Fruit fly (Drosophila melanogaster) whole organism, embryonic: ENCODE data around the gene CG10348.
A peak's percentile ranks its signal among the peaks of the same experiment; 100 is the strongest.

Experiments used
- Aef1 ChIP-seq: fragments of 200-800 bp; sonication (Bioruptor generic); IDR thresholded peaks from 3 replicates; pipeline ENCODE4 v1.3.6; 2022; ENCODE audit warnings: missing biosample characterization, missing genetic modification characterization
- Antp ChIP-seq: fragments of 200-800 bp; sonication (Bioruptor generic); optimal IDR thresholded peaks from 3 replicates; lab custom pipeline; 2016; ENCODE audit warnings: missing biosample characterization, missing genetic modification characterization
- Bgb ChIP-seq: fragments of 200-800 bp; sonication (Bioruptor generic); IDR thresholded peaks from 2 replicates; pipeline ENCODE4 v1.3.6; 2022; ENCODE audit warnings: missing biosample characterization, missing genetic modification characterization; ENCODE audit not compliant: partially characterized antibody
- CG10274 ChIP-seq: fragments of 200-800 bp; sonication (Bioruptor generic); optimal IDR thresholded peaks from 3 replicates; lab custom pipeline; 2017; ENCODE audit warnings: missing biosample characterization, mild to moderate bottlenecking, missing genetic modification characterization
- CG10462 ChIP-seq: fragments of 200-800 bp; sonication (Bioruptor generic); optimal IDR thresholded peaks from 2 replicates; lab custom pipeline; 2016; ENCODE audit warnings: missing biosample characterization, missing genetic modification characterization
- CG11093 ChIP-seq: fragments of 200-800 bp; sonication (Bioruptor generic); IDR thresholded peaks from 3 replicates; pipeline ENCODE4 v1.3.6; 2022; ENCODE audit warnings: missing biosample characterization, missing genetic modification characterization
- CG15073 ChIP-seq: fragments of 200-800 bp; sonication (Bioruptor generic); optimal IDR thresholded peaks from 2 replicates; lab custom pipeline; 2016; ENCODE audit warnings: missing biosample characterization, missing genetic modification characterization
- CG15269 ChIP-seq: fragments of 200-800 bp; sonication (Bioruptor generic); optimal IDR thresholded peaks from 2 replicates; lab custom pipeline; 2018; ENCODE audit warnings: missing biosample characterization, mild to moderate bottlenecking, missing genetic modification characterization, moderate library complexity
- CG1603 ChIP-seq: fragments of 200-800 bp; sonication (Bioruptor generic); optimal IDR thresholded peaks from 2 replicates; lab custom pipeline; 2019; ENCODE audit warnings: missing biosample characterization, mild to moderate bottlenecking, missing genetic modification characterization, moderate library complexity
- CG17612 ChIP-seq: fragments of 200-800 bp; sonication (Bioruptor generic); IDR thresholded peaks from 2 replicates; pipeline ENCODE4 v1.3.6; 2022; ENCODE audit warnings: missing biosample characterization, missing genetic modification characterization
- CG17912 ChIP-seq: fragments of 200-800 bp; sonication (Bioruptor generic); optimal IDR thresholded peaks from 2 replicates; lab custom pipeline; 2018; ENCODE audit warnings: missing biosample characterization, mild to moderate bottlenecking, missing genetic modification characterization
- CG18599 ChIP-seq: fragments of 200-800 bp; sonication (Bioruptor generic); optimal IDR thresholded peaks from 3 replicates; lab custom pipeline; 2017; ENCODE audit warnings: missing biosample characterization, missing genetic modification characterization, mild to moderate bottlenecking, moderate library complexity, missing genetic modification reagents
- CG2116 ChIP-seq: fragments of 200-800 bp; sonication (Bioruptor generic); optimal IDR thresholded peaks from 3 replicates; lab custom pipeline; 2018; ENCODE audit warnings: missing biosample characterization, mild to moderate bottlenecking, missing genetic modification characterization
- CG2678 ChIP-seq: fragments of 200-800 bp; sonication (Bioruptor generic); optimal IDR thresholded peaks from 3 replicates; lab custom pipeline; 2019; ENCODE audit warnings: missing biosample characterization, mild to moderate bottlenecking, missing genetic modification characterization, moderate library complexity
- CG2712 ChIP-seq: fragments of 200-800 bp; optimal IDR thresholded peaks from 3 replicates; lab custom pipeline; 2019; ENCODE audit warnings: missing biosample characterization, mild to moderate bottlenecking, missing genetic modification characterization, moderate library complexity
- CG2889 ChIP-seq: fragments of 200-800 bp; sonication (Bioruptor generic); IDR thresholded peaks from 3 replicates; pipeline ENCODE4 v1.3.6; 2022; ENCODE audit warnings: missing biosample characterization, missing genetic modification characterization
- CG30431 ChIP-seq: fragments of 200-800 bp; sonication (Bioruptor generic); optimal IDR thresholded peaks from 2 replicates; lab custom pipeline; 2017; ENCODE audit warnings: missing biosample characterization, missing genetic modification characterization
- CG43689 ChIP-seq: fragments of 200-800 bp; sonication (Bioruptor generic); IDR thresholded peaks from 2 replicates; pipeline ENCODE4 v1.3.6; 2022; ENCODE audit warnings: missing biosample characterization, missing genetic modification characterization
- CG5180 ChIP-seq: fragments of 200-800 bp; sonication (Bioruptor generic); optimal IDR thresholded peaks from 3 replicates; lab custom pipeline; 2017; ENCODE audit warnings: missing biosample characterization, missing genetic modification characterization, mild to moderate bottlenecking, moderate library complexity, missing genetic modification reagents
- CG8765 ChIP-seq: fragments of 200-800 bp; sonication (Bioruptor generic); IDR thresholded peaks from 2 replicates; pipeline ENCODE4 v1.3.6; 2022; ENCODE audit warnings: missing biosample characterization, missing genetic modification characterization
- CG8924 ChIP-seq: fragments of 200-800 bp; optimal IDR thresholded peaks from 3 replicates; lab custom pipeline; 2019; ENCODE audit warnings: missing biosample characterization, mild to moderate bottlenecking, missing genetic modification characterization, moderate library complexity
- D19B ChIP-seq: fragments of 200-800 bp; sonication (Bioruptor generic); optimal IDR thresholded peaks from 2 replicates; lab custom pipeline; 2017; ENCODE audit warnings: missing biosample characterization, mild to moderate bottlenecking, missing genetic modification characterization
- Doc2 ChIP-seq: fragments of 200-800 bp; sonication (Bioruptor generic); IDR thresholded peaks from 2 replicates; pipeline ENCODE4 v1.3.6; 2022; ENCODE audit warnings: missing biosample characterization, missing genetic modification characterization
- HHEX ChIP-seq: fragments of 200-800 bp; sonication (Bioruptor generic); optimal IDR thresholded peaks from 3 replicates; lab custom pipeline; 2017; ENCODE audit warnings: missing biosample characterization, mild to moderate bottlenecking, missing genetic modification characterization, missing genetic modification reagents
- HLHmδ ChIP-seq: fragments of 200-800 bp; sonication (Bioruptor generic); optimal IDR thresholded peaks from 2 replicates; lab custom pipeline; 2018; ENCODE audit warnings: missing biosample characterization, mild to moderate bottlenecking, missing genetic modification characterization, moderate library complexity
- Hr3 ChIP-seq: fragments of 200-800 bp; sonication (Bioruptor generic); optimal IDR thresholded peaks from 3 replicates; lab custom pipeline; 2016; ENCODE audit warnings: missing biosample characterization, missing genetic modification characterization
- Med ChIP-seq: fragments of 200-800 bp; sonication (Bioruptor generic); peaks from one replicate; lab custom pipeline; 2016; ENCODE audit warnings: missing biosample characterization, missing genetic modification characterization, mild to moderate bottlenecking, inconsistent platforms, moderate library complexity
- Mes4 ChIP-seq: fragments of 200-800 bp; sonication (Bioruptor generic); optimal IDR thresholded peaks from 2 replicates; lab custom pipeline; 2016; ENCODE audit warnings: missing biosample characterization, missing genetic modification characterization
- Mrtf ChIP-seq: fragments of 200-800 bp; sonication (Bioruptor generic); IDR thresholded peaks from 3 replicates; pipeline ENCODE4 v1.3.6; 2022; ENCODE audit warnings: missing biosample characterization, missing genetic modification characterization
- NfI ChIP-seq: fragments of 200-800 bp; sonication (Bioruptor generic); optimal IDR thresholded peaks from 3 replicates; lab custom pipeline; 2018; ENCODE audit warnings: missing biosample characterization, mild to moderate bottlenecking, missing genetic modification characterization, moderate library complexity
- Oli ChIP-seq: fragments of 200-800 bp; sonication (Bioruptor generic); optimal IDR thresholded peaks from 2 replicates; lab custom pipeline; 2018; ENCODE audit warnings: missing biosample characterization, mild to moderate bottlenecking, missing genetic modification characterization, moderate library complexity
- PHDP ChIP-seq: fragments of 200-800 bp; sonication (Bioruptor generic); optimal IDR thresholded peaks from 3 replicates; lab custom pipeline; 2018; ENCODE audit warnings: missing biosample characterization, mild to moderate bottlenecking, missing genetic modification characterization, moderate library complexity
- Ptx1 ChIP-seq: fragments of 200-800 bp; sonication (Bioruptor generic); IDR thresholded peaks from 2 replicates; pipeline ENCODE4 v1.3.6; 2022; ENCODE audit warnings: missing biosample characterization, missing genetic modification characterization
- Sin3A ChIP-seq: fragments of >200 bp; optimal IDR thresholded peaks from 2 replicates; lab custom pipeline; 2018
- Usf ChIP-seq: fragments of 200-800 bp; sonication (Bioruptor generic); optimal IDR thresholded peaks from 2 replicates; lab custom pipeline; 2017; ENCODE audit warnings: missing genotype, missing biosample characterization, missing genetic modification characterization
- ase ChIP-seq: fragments of 200-800 bp; sonication (Bioruptor generic); IDR thresholded peaks from 3 replicates; pipeline ENCODE4 v1.3.6; 2022; ENCODE audit warnings: missing biosample characterization, missing genetic modification characterization
- btn ChIP-seq: fragments of 200-800 bp; sonication (Bioruptor generic); optimal IDR thresholded peaks from 2 replicates; lab custom pipeline; 2016; ENCODE audit warnings: missing biosample characterization, missing genetic modification characterization
- crol ChIP-seq: fragments of 200-800 bp; sonication (Bioruptor generic); IDR thresholded peaks from 2 replicates; pipeline ENCODE4 v1.3.6; 2022; ENCODE audit warnings: missing biosample characterization, missing genetic modification characterization
- dan ChIP-seq: fragments of 200-800 bp; sonication (Bioruptor generic); IDR thresholded peaks from 2 replicates; pipeline ENCODE4 v1.3.6; 2022; ENCODE audit warnings: missing biosample characterization, missing genetic modification characterization
- eyg ChIP-seq: fragments of 200-800 bp; sonication (Bioruptor generic); optimal IDR thresholded peaks from 3 replicates; lab custom pipeline; 2016; ENCODE audit warnings: missing biosample characterization, missing genetic modification characterization
- gfzf ChIP-seq: fragments of 200-800 bp; sonication (Bioruptor generic); optimal IDR thresholded peaks from 2 replicates; lab custom pipeline; 2016; ENCODE audit warnings: missing biosample characterization, mild to moderate bottlenecking, missing genetic modification characterization, moderate library complexity
- gsb ChIP-seq: fragments of 200-800 bp; sonication (Bioruptor generic); IDR thresholded peaks from 2 replicates; pipeline ENCODE4 v1.3.6; 2022; ENCODE audit warnings: missing biosample characterization, missing genetic modification characterization
- ro ChIP-seq: fragments of 200-800 bp; sonication (Bioruptor generic); IDR thresholded peaks from 2 replicates; pipeline ENCODE4 v1.3.6; 2022; ENCODE audit warnings: missing biosample characterization, missing genetic modification characterization
- run ChIP-seq: fragments of 200-800 bp; sonication (Bioruptor generic); optimal IDR thresholded peaks from 3 replicates; lab custom pipeline; 2018; ENCODE audit warnings: missing biosample characterization, mild to moderate bottlenecking, missing genetic modification characterization
- schlank ChIP-seq: fragments of 200-800 bp; sonication (Bioruptor generic); optimal IDR thresholded peaks from 2 replicates; lab custom pipeline; 2018; ENCODE audit warnings: missing biosample characterization, mild to moderate bottlenecking, missing genetic modification characterization
- scrt ChIP-seq: fragments of 200-800 bp; sonication (Bioruptor generic); optimal IDR thresholded peaks from 2 replicates; lab custom pipeline; 2018; ENCODE audit warnings: missing biosample characterization, mild to moderate bottlenecking, missing genetic modification characterization, moderate library complexity
- slp2 ChIP-seq: fragments of 200-800 bp; sonication (Bioruptor generic); optimal IDR thresholded peaks from 2 replicates; lab custom pipeline; 2016; ENCODE audit warnings: missing biosample characterization, missing genetic modification characterization
- tll ChIP-seq, 2 experiments: fragments of 200-800 bp in 1 of 2; fragments of >200 bp in 1 of 2; sonication (Bioruptor generic) in 1 of 2; optimal IDR thresholded peaks; 2 replicates each; lab custom pipeline; 2017 to 2019; ENCODE audit warnings: missing biosample characterization in 2 of 2, missing genetic modification characterization in 2 of 2, mild to moderate bottlenecking in 1 of 2, moderate library complexity in 1 of 2
- tup ChIP-seq: fragments of 200-800 bp; sonication (Bioruptor generic); optimal IDR thresholded peaks from 2 replicates; lab custom pipeline; 2016; ENCODE audit warnings: missing biosample characterization, mild to moderate bottlenecking, missing genetic modification characterization, moderate library complexity
- vvl ChIP-seq: fragments of 200-800 bp; sonication (Bioruptor generic); IDR thresholded peaks from 2 replicates; pipeline ENCODE4 v1.3.6; 2022; ENCODE audit warnings: missing biosample characterization, missing genetic modification characterization
- zen2 ChIP-seq: fragments of 200-800 bp; sonication (Bioruptor generic); IDR thresholded peaks from 3 replicates; pipeline ENCODE4 v1.3.6; 2022; ENCODE audit warnings: missing biosample characterization, missing genetic modification characterization; ENCODE audit not compliant: partially characterized antibody

The CG10348 gene

DNA sequence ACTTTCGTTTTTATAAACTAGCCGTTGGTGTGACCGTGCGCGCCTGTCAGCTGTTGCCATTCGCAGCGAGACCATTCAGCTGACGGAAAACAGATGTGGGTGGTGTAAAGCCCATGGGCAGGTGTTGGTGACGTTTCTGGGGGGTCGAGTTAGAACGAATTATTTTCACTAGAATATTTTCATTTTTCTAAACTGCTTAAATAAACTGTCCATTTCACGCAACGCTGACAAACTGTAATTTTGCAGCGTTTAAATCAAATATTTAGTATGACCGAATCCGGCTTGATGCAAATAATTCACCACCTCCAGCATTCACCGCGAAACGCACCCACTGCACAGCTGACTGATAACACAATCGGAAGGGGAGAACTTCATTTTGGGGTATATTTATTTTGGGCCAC lies 36.9 kb downstream of the CG10348 start, which contains the start of the genes CG10383 and CG10338 (continued):
- TF ChIP-seq schlank (tag; lab: Kevin White, UChicago), result peak; percentile 72
- TF ChIP-seq CG11093 (GFP tag; lab: Robert Waterston, UW), result peak; percentile 76; the same call in 1 of the 3 replicates
- TF ChIP-seq CG30431 (GFP tag; lab: Kevin White, UChicago), result peak; percentile 72
- peak; percentile 59 for TF ChIP-seq Usf
- TF ChIP-seq CG15073, result no peak
- TF ChIP-seq HHEX (GFP tag; lab: Kevin White, UChicago), result peak; percentile 65
- TF ChIP-seq Antp (GFP tag; lab: Kevin White, UChicago), result peak; percentile 95
- peak; percentile 76 for TF ChIP-seq CG15269 (tag; lab: Kevin White, UChicago)
- peak; percentile 94 for TF ChIP-seq vvl
- TF ChIP-seq tll (GFP tag; optimal IDR thresholded peaks at IDR 0.05; lab: Kevin White, UChicago), result peak in 1 of 2 experiments; percentile 62
- TF ChIP-seq CG8924 (tag; lab: Kevin White, UChicago), result peak; percentile 75
- TF ChIP-seq Ptx1 (GFP tag; lab: Robert Waterston, UW), result peak; percentile 90
- peak; percentile 83 for TF ChIP-seq CG2712 (tag; lab: Kevin White, UChicago)
- TF ChIP-seq HLHmδ (GFP tag; lab: Kevin White, UChicago), result no peak
- TF ChIP-seq Sin3A (lab: Kevin White, UChicago), result peak; percentile 97
- peak; percentile 73 for TF ChIP-seq Oli (tag; lab: Kevin White, UChicago)
- TF ChIP-seq Mrtf (GFP tag; lab: Robert Waterston, UW), result peak; percentile 83
- no peak for TF ChIP-seq zen2 (GFP tag; lab: Robert Waterston, UW)
- TF ChIP-seq Doc2 (GFP tag; lab: Robert Waterston, UW), result peak; percentile 37; the same call in 1 of the 2 replicates
- no peak for TF ChIP-seq dan (GFP tag; lab: Robert Waterston, UW)
- TF ChIP-seq CG2889 (GFP tag; lab: Robert Waterston, UW), result peak; percentile 83
- TF ChIP-seq Hr3 (GFP tag; lab: Kevin White, UChicago), result peak; percentile 84
- TF ChIP-seq ase (GFP tag; lab: Robert Waterston, UW), result peak; percentile 86
- TF ChIP-seq CG5180, result peak; percentile 25
- no peak for TF ChIP-seq CG10274 (GFP tag; lab: Kevin White, UChicago)
- peak; percentile 88 for TF ChIP-seq eyg (GFP tag; lab: Kevin White, UChicago)
- TF ChIP-seq PHDP, result peak; percentile 82
- peak; percentile 70 for TF ChIP-seq gsb
- TF ChIP-seq CG17912 (GFP tag; lab: Kevin White, UChicago), result no peak
- peak; percentile 73 for TF ChIP-seq CG2116 (GFP tag; lab: Kevin White, UChicago)
- TF ChIP-seq crol (GFP tag; lab: Robert Waterston, UW), result peak; percentile 43; the same call in 1 of the 2 replicates
- TF ChIP-seq run (tag; lab: Kevin White, UChicago), result no peak
- peak; percentile 70 for TF ChIP-seq Mes4 (GFP tag; lab: Kevin White, UChicago)
- TF ChIP-seq tup (GFP tag; lab: Kevin White, UChicago), result peak; percentile 73
- peak; percentile 93 for TF ChIP-seq CG1603 (tag; lab: Kevin White, UChicago)
- peak; percentile 92 for TF ChIP-seq CG18599 (GFP tag; lab: Kevin White, UChicago)
- TF ChIP-seq CG8765 (GFP tag; lab: Robert Waterston, UW), result peak; percentile 54; the same call in 1 of the 2 replicates
- peak; percentile 91 for TF ChIP-seq Aef1 (GFP tag; lab: Robert Waterston, UW)
- TF ChIP-seq slp2 (GFP tag; lab: Kevin White, UChicago), result peak; percentile 85
- TF ChIP-seq gfzf (GFP tag; lab: Kevin White, UChicago), result peak; percentile 77
- TF ChIP-seq D19B (GFP tag; lab: Kevin White, UChicago), result peak; percentile 41
- TF ChIP-seq Bgb, result no peak
- TF ChIP-seq scrt (GFP tag; lab: Kevin White, UChicago), result peak; percentile 72
- TF ChIP-seq CG43689 (GFP tag; lab: Robert Waterston, UW), result peak; percentile 55
- peak; percentile 38; the same call in 1 of the 2 replicates for TF ChIP-seq ro (GFP tag; lab: Robert Waterston, UW)
- TF ChIP-seq NfI (GFP tag; lab: Kevin White, UChicago), result peak; percentile 85
- peak; percentile 53 for TF ChIP-seq CG10462 (GFP tag; lab: Kevin White, UChicago)
- peak; percentile 75 for TF ChIP-seq CG17612 (GFP tag; lab: Robert Waterston, UW)
- TF ChIP-seq CG2678, result peak; percentile 79
- TF ChIP-seq Med (GFP tag; lab: Kevin White, UChicago), result peak; percentile 99
- peak; percentile 25 for TF ChIP-seq btn (GFP tag; lab: Kevin White, UChicago)
